Worm (Caenorhabditis elegans) whole organism, L4 larva: ENCODE measurements around the gene R07G3.7.

ENCODE experiments used
- D1046.2 ChIP-seq: fragments of 200-800 bp; sonication (Bioruptor generic); IDR thresholded peaks from 2 replicates; pipeline ENCODE4 v1.3.6; 2022; ENCODE audit warnings: missing genetic modification characterization, missing compliant biosample characterization
- F10B5.3 ChIP-seq: sonication (generic microtip); optimal IDR thresholded peaks from 2 replicates; lab custom pipeline; 2016; ENCODE audit warnings: mild to moderate bottlenecking, missing genetic modification characterization, missing compliant biosample characterization
- R02D3.7 ChIP-seq: fragments of 150-350 bp; sonication (generic microtip); optimal IDR thresholded peaks from 3 replicates; lab custom pipeline; 2014; ENCODE audit warnings: missing biosample characterization, missing genetic modification characterization
- Y105C5A.15 ChIP-seq: fragments of 200-800 bp; sonication (Bioruptor generic); IDR thresholded peaks from 2 replicates; pipeline ENCODE4 v1.3.6; 2022; ENCODE audit warnings: missing genetic modification characterization, missing compliant biosample characterization
- Y48G9A.11 ChIP-seq: fragments of 200-800 bp; sonication (Bioruptor generic); IDR thresholded peaks from 2 replicates; pipeline ENCODE4 v1.3.6; 2022; ENCODE audit warnings: missing genetic modification reagents, missing genetic modification characterization, missing compliant biosample characterization
- ZK337.2 ChIP-seq: fragments of 200-800 bp; sonication (Bioruptor generic); IDR thresholded peaks from 2 replicates; pipeline ENCODE4 v1.3.6; 2022; ENCODE audit warnings: missing genetic modification reagents, missing genetic modification characterization, missing compliant biosample characterization
- ZK546.5 ChIP-seq, 2 experiments: sonication (generic microtip); optimal IDR thresholded peaks; 2 replicates each; lab custom pipeline; 2017; ENCODE audit warnings: missing biosample characterization in 2 of 2, missing genetic modification characterization in 2 of 2
- ceh-20 ChIP-seq: fragments of 200-800 bp; sonication (Bioruptor generic); IDR thresholded peaks from 2 replicates; pipeline ENCODE4 v1.3.6; 2022; ENCODE audit warnings: missing genetic modification reagents, missing genetic modification characterization, missing compliant biosample characterization
- ceh-32 ChIP-seq: sonication (generic microtip); optimal IDR thresholded peaks from 2 replicates; lab custom pipeline; 2016; ENCODE audit warnings: mild to moderate bottlenecking, missing genetic modification characterization, missing compliant biosample characterization; ENCODE audit not compliant: poor library complexity
- ceh-62 ChIP-seq: sonication (generic microtip); optimal IDR thresholded peaks from 2 replicates; lab custom pipeline; 2017; ENCODE audit warnings: missing biosample characterization, missing genetic modification characterization
- ceh-82 ChIP-seq: sonication (generic microtip); optimal IDR thresholded peaks from 2 replicates; lab custom pipeline; 2017; ENCODE audit warnings: missing biosample characterization, missing genetic modification characterization
- ces-1 ChIP-seq: fragments of 150-350 bp; sonication (generic microtip); optimal IDR thresholded peaks from 4 replicates; lab custom pipeline; 2014; ENCODE audit warnings: missing biosample characterization, missing genetic modification reagents, missing genetic modification characterization
- cey-2 ChIP-seq: sonication (generic microtip); optimal IDR thresholded peaks from 3 replicates; lab custom pipeline; 2017; ENCODE audit warnings: missing genetic modification characterization, mild to moderate bottlenecking, missing compliant biosample characterization, antibody characterized with exemption, borderline replicate concordance; ENCODE audit not compliant: insufficient read depth
- daf-19 ChIP-seq: fragments of 200-800 bp; sonication (Bioruptor generic); conservative IDR thresholded peaks from 2 replicates; pipeline ENCODE4 v1.3.6; 2022; ENCODE audit warnings: missing genetic modification characterization, missing compliant biosample characterization
- daf-8 ChIP-seq: fragments of 200-800 bp; sonication (Bioruptor generic); IDR thresholded peaks from 2 replicates; pipeline ENCODE4 v1.3.6; 2022; ENCODE audit warnings: missing genetic modification characterization, missing compliant biosample characterization
- dmd-6 ChIP-seq: fragments of 200-800 bp; sonication (Bioruptor generic); IDR thresholded peaks from 2 replicates; pipeline ENCODE4 v1.3.6; 2022; ENCODE audit warnings: missing genetic modification reagents, missing genetic modification characterization, missing compliant biosample characterization
- dmd-9 ChIP-seq: fragments of 200-800 bp; sonication (Bioruptor generic); IDR thresholded peaks from 2 replicates; pipeline ENCODE4 v1.3.6; 2022; ENCODE audit warnings: missing genetic modification reagents, missing genetic modification characterization, missing compliant biosample characterization
- dpl-1 ChIP-seq: fragments of 150-350 bp; optimal IDR thresholded peaks from 2 replicates; lab custom pipeline; 2014; ENCODE audit warnings: missing biosample characterization, missing genetic modification reagents, missing genetic modification characterization
- gei-8 ChIP-seq: fragments of 200-800 bp; sonication (Bioruptor generic); optimal IDR thresholded peaks from 2 replicates; lab custom pipeline; 2018; ENCODE audit warnings: mild to moderate bottlenecking, missing genetic modification characterization, missing compliant biosample characterization
- hmg-1.1 ChIP-seq: fragments of 200-800 bp; sonication (Bioruptor generic); IDR thresholded peaks from 2 replicates; pipeline ENCODE4 v1.3.6; 2022; ENCODE audit warnings: missing genetic modification reagents, missing genetic modification characterization, missing compliant biosample characterization
- lin-1 ChIP-seq: fragments of 200-800 bp; sonication (Bioruptor generic); IDR thresholded peaks from 2 replicates; pipeline ENCODE4 v1.3.6; 2022; ENCODE audit warnings: missing genetic modification reagents, missing genetic modification characterization, missing compliant biosample characterization
- lin-13 ChIP-seq: fragments of 150-350 bp; optimal IDR thresholded peaks from 2 replicates; lab custom pipeline; 2014; ENCODE audit warnings: missing biosample characterization, missing genetic modification reagents, missing genetic modification characterization
- lin-15B ChIP-seq: fragments of 150-350 bp; sonication (generic microtip); optimal IDR thresholded peaks from 3 replicates; lab custom pipeline; 2014; ENCODE audit warnings: missing biosample characterization, missing genetic modification characterization
- lin-29 ChIP-seq: fragments of 200-800 bp; sonication (Bioruptor generic); IDR thresholded peaks from 2 replicates; pipeline ENCODE4 v1.3.6; 2022; ENCODE audit warnings: missing genetic modification reagents, missing genetic modification characterization, missing compliant biosample characterization
- lir-3 ChIP-seq: sonication (generic microtip); optimal IDR thresholded peaks from 2 replicates; lab custom pipeline; 2016; ENCODE audit warnings: mild to moderate bottlenecking, missing genetic modification characterization, missing compliant biosample characterization
- lsy-2 ChIP-seq, 2 experiments: fragments of 150-350 bp in 1 of 2; sonication (generic microtip) in 1 of 2; optimal IDR thresholded peaks; 2 replicates each; lab custom pipeline; 2014 to 2017; ENCODE audit warnings: missing biosample characterization in 2 of 2, missing genetic modification characterization in 2 of 2
- mdt-29 ChIP-seq: fragments of 200-800 bp; sonication (Bioruptor generic); IDR thresholded peaks from 2 replicates; pipeline ENCODE4 v1.3.6; 2022; ENCODE audit warnings: missing genetic modification reagents, missing genetic modification characterization, missing compliant biosample characterization
- mep-1 ChIP-seq: fragments of 150-350 bp; sonication (generic microtip); optimal IDR thresholded peaks from 3 replicates; lab custom pipeline; 2014; ENCODE audit warnings: missing biosample characterization, missing genetic modification characterization
- nhr-41 ChIP-seq: fragments of 200-800 bp; sonication (Bioruptor generic); IDR thresholded peaks from 2 replicates; pipeline ENCODE4 v1.3.6; 2022; ENCODE audit warnings: missing genetic modification reagents, missing genetic modification characterization, missing compliant biosample characterization
- nhr-77 ChIP-seq: fragments of 150-350 bp; optimal IDR thresholded peaks from 2 replicates; lab custom pipeline; 2014; ENCODE audit warnings: missing biosample characterization, missing genetic modification characterization
- pha-4 ChIP-seq, 2 experiments: fragments of 150-350 bp in 1 of 2; fragments of 200-800 bp in 1 of 2; sonication (Bioruptor generic) in 1 of 2; IDR thresholded peaks in 1 of 2; optimal IDR thresholded peaks in 1 of 2; 2 replicates each; pipeline versions ENCODE4 v1.3.6 to Lab custom; 2014 to 2022; ENCODE audit warnings: missing genetic modification characterization in 2 of 2, missing genetic modification reagents in 2 of 2, missing biosample characterization in 1 of 2, missing compliant biosample characterization in 1 of 2
- pqm-1 ChIP-seq: sonication (generic microtip); optimal IDR thresholded peaks from 2 replicates; lab custom pipeline; 2017; ENCODE audit warnings: missing biosample characterization, missing genetic modification characterization
- snpc-1.2 ChIP-seq: fragments of 200-800 bp; sonication (Bioruptor generic); IDR thresholded peaks from 2 replicates; pipeline ENCODE4 v1.3.6; 2022; ENCODE audit warnings: missing genetic modification reagents, missing genetic modification characterization, missing compliant biosample characterization
- snpc-4 ChIP-seq: fragments of 150-350 bp; optimal IDR thresholded peaks from 2 replicates; lab custom pipeline; 2014; ENCODE audit warnings: missing biosample characterization, missing genetic modification characterization
- spr-1 ChIP-seq: sonication (generic microtip); optimal IDR thresholded peaks from 2 replicates; lab custom pipeline; 2016; ENCODE audit warnings: mild to moderate bottlenecking, missing genetic modification characterization, missing compliant biosample characterization
- unc-62 ChIP-seq, 3 experiments: fragments of 150-350 bp in 1 of 3; sonication (generic microtip); optimal IDR thresholded peaks in 2 of 3; peaks in 1 of 3; 1 replicate in 1 of 3; 2 replicates in 2 of 3; lab custom pipeline; 2014 to 2017; ENCODE audit warnings: missing biosample characterization in 3 of 3, missing genetic modification characterization in 3 of 3, missing genetic modification reagents in 3 of 3, missing genotype in 1 of 3
- zag-1 ChIP-seq: fragments of 150-350 bp; optimal IDR thresholded peaks from 2 replicates; lab custom pipeline; 2014; ENCODE audit warnings: missing biosample characterization, missing genetic modification characterization
- ztf-7 ChIP-seq: fragments of 150-350 bp; optimal IDR thresholded peaks from 2 replicates; lab custom pipeline; 2014; ENCODE audit warnings: missing biosample characterization, missing genetic modification characterization

R07G3.7 gene

ce11 chrII:7662008-7662686 is 48.6 kb upstream of the R07G3.7 start, which contains the start of gene alfa-1 (continued):
- TF ChIP-seq daf-19 (no peak), ztf-7 (tag; lab: Kevin White, UChicago) (no peak), ceh-62 (tag; lab: Kevin White, UChicago) (no peak), lin-13 (GFP tag; lab: Kevin White, UChicago) (no peak), snpc-1.2 (GFP tag; lab: Robert Waterston, UW) (no peak), dmd-9 (GFP tag; lab: Robert Waterston, UW) (no peak), gei-8 (no peak), Y105C5A.15 (no peak), ZK546.5 (tag; optimal IDR thresholded peaks at IDR 0.05; lab: Kevin White, UChicago) (no peak), Y48G9A.11 (no peak), dmd-6 (GFP tag; lab: Robert Waterston, UW) (no peak), ceh-32 (no peak), spr-1 (tag; lab: Kevin White, UChicago) (no peak), zag-1 (tag; lab: Kevin White, UChicago) (no peak), mep-1 (peak; percentile 25), nhr-77 (tag; lab: Kevin White, UChicago) (no peak), pqm-1 (tag; lab: Kevin White, UChicago) (peak; percentile 88), snpc-4 (tag; lab: Kevin White, UChicago) (no peak), cey-2 (tag; lab: Kevin White, UChicago) (no peak), D1046.2 (GFP tag; lab: Robert Waterston, UW) (no peak), daf-8 (GFP tag; lab: Robert Waterston, UW) (no peak), ZK337.2 (GFP tag; lab: Robert Waterston, UW) (no peak), ceh-20 (GFP tag; lab: Robert Waterston, UW) (no peak), lsy-2 (tag; optimal IDR thresholded peaks at IDR 0.05; lab: Kevin White, UChicago) (no peak), nhr-41 (GFP tag; lab: Robert Waterston, UW) (no peak), ces-1 (GFP tag; lab: Kevin White, UChicago) (no peak), lir-3 (tag; lab: Kevin White, UChicago) (no peak), F10B5.3 (tag; lab: Kevin White, UChicago) (no peak), R02D3.7 (no peak), lin-15B (tag; lab: Kevin White, UChicago) (no peak), lin-29 (GFP tag; lab: Robert Waterston, UW) (no peak), lin-1 (GFP tag; lab: Robert Waterston, UW) (no peak), ceh-82 (tag; lab: Kevin White, UChicago) (no peak), dpl-1 (peak; percentile 15), mdt-29 (GFP tag; lab: Robert Waterston, UW) (no peak)

DNA sequence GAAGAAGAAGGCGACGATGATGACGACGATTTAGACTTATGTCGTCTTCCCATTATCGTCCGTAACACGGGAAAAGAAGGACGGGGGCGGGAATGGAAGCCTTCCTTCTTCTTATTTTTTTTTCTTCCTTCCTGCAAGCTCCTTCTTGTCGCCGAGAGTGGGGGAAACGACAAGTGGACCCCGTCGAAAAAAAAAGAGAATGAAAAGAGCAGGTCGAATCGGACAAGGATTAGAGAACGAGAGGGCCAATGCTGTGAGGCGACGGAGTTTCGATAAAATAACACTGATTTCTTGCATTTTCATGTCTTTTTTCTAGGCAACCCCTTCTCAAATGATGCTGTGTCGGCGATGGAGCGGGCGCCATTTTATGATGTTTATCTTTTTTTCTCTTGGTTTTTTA is 37.6 kb upstream of the R07G3.7 start, which contains the start of gene pde-4:
pde-4 (minus strand) TSS at position 76 of the 400 bp plus-strand sequence.
- TF ChIP-seq pha-4 (GFP tag; IDR thresholded peaks at IDR 0.05; lab: Robert Waterston, UW) (no peak), pha-4 (tag; optimal IDR thresholded peaks at IDR 0.05; lab: Kevin White, UChicago) (no peak), unc-62 (GFP tag; optimal IDR thresholded peaks at IDR 0.05 in 1 of 2; lab: Kevin White, UChicago) (peak in 1 of 2 experiments; percentile 94), unc-62 (tag; optimal IDR thresholded peaks at IDR 0.05; lab: Kevin White, UChicago) (no peak), hmg-1.1 (GFP tag; lab: Robert Waterston, UW) (0 out of 2 replicates have a peak, but pooled peaks have one; percentile 16)
- TF ChIP-seq, all 104 proteins: peak for 2
